Worm (Caenorhabditis elegans): ENCODE measurements around the gene fli-1.

ce11 chrIII:8652112-8652694 is 31.3 kb downstream of the fli-1 start:
- TF ChIP-seq ztf-11 (tag; optimal IDR thresholded peaks at IDR 0.05): no peak
- TF ChIP-seq unc-62 (GFP tag; optimal IDR thresholded peaks at IDR 0.05): no peak
- no peak for TF ChIP-seq lin-13 (tag; optimal IDR thresholded peaks at IDR 0.05)
- TF ChIP-seq M03D4.4 (tag; optimal IDR thresholded peaks at IDR 0.05): no peak
- no peak for TF ChIP-seq nhr-12 (tag; optimal IDR thresholded peaks at IDR 0.05)
- TF ChIP-seq sptf-1 (tag; optimal IDR thresholded peaks at IDR 0.05): no peak
